Fruit fly (Drosophila melanogaster) whole organism, embryonic: Measurements from ENCODE around the gene Nab2.
A peak's percentile ranks its signal among the peaks of the same experiment; 100 is the strongest.

Experiments used
- ATbp ChIP-seq: fragments of 200-800 bp; sonication (Bioruptor generic); optimal IDR thresholded peaks from 2 replicates; lab custom pipeline; 2017; ENCODE audit warnings: missing biosample characterization, mild to moderate bottlenecking, missing genetic modification characterization, missing genetic modification reagents
- Ada2b ChIP-seq: fragments of 200-800 bp; sonication (Bioruptor generic); IDR thresholded peaks from 2 replicates; pipeline ENCODE4 v1.3.6; 2022; ENCODE audit warnings: missing biosample characterization, missing genetic modification characterization
- Aef1 ChIP-seq: fragments of 200-800 bp; sonication (Bioruptor generic); IDR thresholded peaks from 3 replicates; pipeline ENCODE4 v1.3.6; 2022; ENCODE audit warnings: missing biosample characterization, missing genetic modification characterization
- Antp ChIP-seq: fragments of 200-800 bp; sonication (Bioruptor generic); optimal IDR thresholded peaks from 3 replicates; lab custom pipeline; 2016; ENCODE audit warnings: missing biosample characterization, missing genetic modification characterization
- Awh ChIP-seq: fragments of 200-800 bp; sonication (Bioruptor generic); IDR thresholded peaks from 2 replicates; pipeline ENCODE4, ENCODE4 v1.3.6; 2022; ENCODE audit warnings: missing biosample characterization, missing genetic modification characterization
- Blimp-1 ChIP-seq: fragments of 200-800 bp; sonication (Bioruptor generic); optimal IDR thresholded peaks from 3 replicates; lab custom pipeline; 2018; ENCODE audit warnings: missing biosample characterization, missing genetic modification characterization, mild to moderate bottlenecking, moderate library complexity, missing genetic modification reagents
- CG1024 ChIP-seq: fragments of 200-800 bp; sonication (Bioruptor generic); IDR thresholded peaks from 2 replicates; pipeline ENCODE4 v1.3.6; 2022; ENCODE audit warnings: missing biosample characterization, missing genetic modification characterization
- CG10274 ChIP-seq: fragments of 200-800 bp; sonication (Bioruptor generic); optimal IDR thresholded peaks from 3 replicates; lab custom pipeline; 2017; ENCODE audit warnings: missing biosample characterization, mild to moderate bottlenecking, missing genetic modification characterization
- CG10654 ChIP-seq: fragments of 200-800 bp; sonication (Bioruptor generic); optimal IDR thresholded peaks from 2 replicates; lab custom pipeline; 2016; ENCODE audit warnings: missing biosample characterization, missing genetic modification characterization
- CG11093 ChIP-seq: fragments of 200-800 bp; sonication (Bioruptor generic); IDR thresholded peaks from 3 replicates; pipeline ENCODE4 v1.3.6; 2022; ENCODE audit warnings: missing biosample characterization, missing genetic modification characterization
- CG11560 ChIP-seq: fragments of 200-800 bp; sonication (Bioruptor generic); IDR thresholded peaks from 3 replicates; pipeline ENCODE4 v1.3.6; 2022; ENCODE audit warnings: missing biosample characterization, missing genetic modification characterization
- CG11696 ChIP-seq: fragments of 200-800 bp; sonication (Bioruptor generic); IDR thresholded peaks from 2 replicates; pipeline ENCODE4 v1.3.6; 2022; ENCODE audit warnings: missing biosample characterization, missing genetic modification characterization
- CG12071 ChIP-seq: fragments of 200-800 bp; sonication (Bioruptor generic); optimal IDR thresholded peaks from 3 replicates; lab custom pipeline; 2018; ENCODE audit warnings: missing biosample characterization, mild to moderate bottlenecking, missing genetic modification characterization
- CG15073 ChIP-seq: fragments of 200-800 bp; sonication (Bioruptor generic); optimal IDR thresholded peaks from 2 replicates; lab custom pipeline; 2016; ENCODE audit warnings: missing biosample characterization, missing genetic modification characterization
- CG15514 ChIP-seq: fragments of 200-800 bp; sonication (Bioruptor generic); optimal IDR thresholded peaks from 3 replicates; lab custom pipeline; 2017; ENCODE audit warnings: missing biosample characterization, missing genetic modification characterization, mild to moderate bottlenecking, moderate library complexity, missing genetic modification reagents
- CG16779 ChIP-seq: fragments of 200-800 bp; sonication (Bioruptor generic); IDR thresholded peaks from 2 replicates; pipeline ENCODE4 v1.3.6; 2022; ENCODE audit warnings: missing biosample characterization, missing genetic modification characterization
- CG2875 ChIP-seq: fragments of 200-800 bp; sonication (Bioruptor generic); optimal IDR thresholded peaks from 2 replicates; lab custom pipeline; 2017; ENCODE audit warnings: missing biosample characterization, mild to moderate bottlenecking, missing genetic modification characterization, missing genetic modification reagents
- CG31365 ChIP-seq: fragments of 200-800 bp; sonication (Bioruptor generic); optimal IDR thresholded peaks from 2 replicates; lab custom pipeline; 2018; ENCODE audit warnings: missing biosample characterization, mild to moderate bottlenecking, missing genetic modification characterization
- CG32532 ChIP-seq: fragments of 200-800 bp; sonication (Bioruptor generic); IDR thresholded peaks from 2 replicates; pipeline ENCODE4 v1.3.6; 2022; ENCODE audit warnings: missing biosample characterization, missing genetic modification characterization
- CG3407 ChIP-seq: fragments of 200-800 bp; sonication (Bioruptor generic); optimal IDR thresholded peaks from 2 replicates; lab custom pipeline; 2018; ENCODE audit warnings: missing biosample characterization, mild to moderate bottlenecking, missing genetic modification characterization
- CG4360 ChIP-seq: fragments of 200-800 bp; sonication (Bioruptor generic); IDR thresholded peaks from 2 replicates; pipeline ENCODE4 v1.3.6; 2022; ENCODE audit warnings: missing biosample characterization, missing genetic modification characterization
- CG43689 ChIP-seq: fragments of 200-800 bp; sonication (Bioruptor generic); IDR thresholded peaks from 2 replicates; pipeline ENCODE4 v1.3.6; 2022; ENCODE audit warnings: missing biosample characterization, missing genetic modification characterization
- CG4424 ChIP-seq: fragments of 200-800 bp; sonication (Bioruptor generic); optimal IDR thresholded peaks from 3 replicates; lab custom pipeline; 2016; ENCODE audit warnings: missing biosample characterization, missing genetic modification characterization
- CG4707 ChIP-seq: fragments of 200-800 bp; sonication (Bioruptor generic); optimal IDR thresholded peaks from 2 replicates; lab custom pipeline; 2018; ENCODE audit warnings: missing biosample characterization, mild to moderate bottlenecking, missing genetic modification characterization, moderate library complexity
- CG5953 ChIP-seq: fragments of 200-800 bp; sonication (Bioruptor generic); IDR thresholded peaks from 2 replicates; pipeline ENCODE4 v1.3.6; 2022; ENCODE audit warnings: missing biosample characterization, missing genetic modification characterization
- CG6254 ChIP-seq: fragments of 200-800 bp; sonication (Bioruptor generic); optimal IDR thresholded peaks from 3 replicates; lab custom pipeline; 2017; ENCODE audit warnings: mild to moderate bottlenecking, missing biosample characterization, missing genetic modification reagents, missing genetic modification characterization
- Drgx ChIP-seq: fragments of 200-800 bp; sonication (Bioruptor generic); IDR thresholded peaks from 2 replicates; pipeline ENCODE4 v1.3.6; 2022; ENCODE audit warnings: missing biosample characterization, missing genetic modification characterization
- HHEX ChIP-seq: fragments of 200-800 bp; sonication (Bioruptor generic); optimal IDR thresholded peaks from 3 replicates; lab custom pipeline; 2017; ENCODE audit warnings: missing biosample characterization, mild to moderate bottlenecking, missing genetic modification characterization, missing genetic modification reagents
- Hmr ChIP-seq: fragments of 200-800 bp; sonication (Bioruptor generic); optimal IDR thresholded peaks from 3 replicates; lab custom pipeline; 2017; ENCODE audit warnings: mild to moderate bottlenecking, missing biosample characterization, missing genetic modification reagents, missing genetic modification characterization
- Hsf ChIP-seq: fragments of 200-800 bp; sonication (Bioruptor generic); optimal IDR thresholded peaks from 3 replicates; lab custom pipeline; 2016; ENCODE audit warnings: missing biosample characterization, missing genetic modification characterization
- Mes4 ChIP-seq: fragments of 200-800 bp; sonication (Bioruptor generic); optimal IDR thresholded peaks from 2 replicates; lab custom pipeline; 2016; ENCODE audit warnings: missing biosample characterization, missing genetic modification characterization
- Nf-YA ChIP-seq: fragments of 200-800 bp; sonication (Bioruptor generic); IDR thresholded peaks from 2 replicates; pipeline ENCODE4 v1.3.6; 2022; ENCODE audit warnings: missing biosample characterization, missing genetic modification characterization
- Pdp1 ChIP-seq, 2 experiments: fragments of 200-800 bp; sonication (Bioruptor generic); optimal IDR thresholded peaks; 3 replicates each; lab custom pipeline; 2016; ENCODE audit warnings: missing biosample characterization in 2 of 2, missing genetic modification characterization in 2 of 2, mild to moderate bottlenecking in 1 of 2, moderate library complexity in 1 of 2
- Usf ChIP-seq: fragments of 200-800 bp; sonication (Bioruptor generic); optimal IDR thresholded peaks from 2 replicates; lab custom pipeline; 2017; ENCODE audit warnings: missing genotype, missing biosample characterization, missing genetic modification characterization
- Xrp1 ChIP-seq: fragments of 200-800 bp; sonication (Bioruptor generic); IDR thresholded peaks from 2 replicates; pipeline ENCODE4 v1.3.6; 2022; ENCODE audit warnings: missing biosample characterization, missing genetic modification characterization
- ac ChIP-seq: fragments of 200-800 bp; sonication (Bioruptor generic); optimal IDR thresholded peaks from 3 replicates; lab custom pipeline; 2017; ENCODE audit warnings: missing biosample characterization, mild to moderate bottlenecking, missing genetic modification characterization
- ash1 ChIP-seq: fragments of 200-800 bp; sonication (Bioruptor generic); optimal IDR thresholded peaks from 2 replicates; lab custom pipeline; 2018; ENCODE audit warnings: missing biosample characterization, mild to moderate bottlenecking, missing genetic modification characterization
- bsh ChIP-seq, 2 experiments: fragments of 200-800 bp; sonication (Bioruptor generic); optimal IDR thresholded peaks; 2 replicates each; lab custom pipeline; 2017 to 2018; ENCODE audit warnings: mild to moderate bottlenecking in 2 of 2, missing biosample characterization in 2 of 2, missing genetic modification characterization in 2 of 2, moderate library complexity in 1 of 2
- cas ChIP-seq: fragments of 200-800 bp; sonication (Bioruptor generic); IDR thresholded peaks from 2 replicates; pipeline ENCODE4 v1.3.6; 2022; ENCODE audit warnings: missing biosample characterization, missing genetic modification characterization
- chm ChIP-seq: fragments of 200-800 bp; sonication (Bioruptor generic); IDR thresholded peaks from 2 replicates; pipeline ENCODE4 v1.3.6; 2022; ENCODE audit warnings: missing biosample characterization, missing genetic modification characterization
- en ChIP-seq: fragments of 200-800 bp; sonication (Bioruptor generic); optimal IDR thresholded peaks from 2 replicates; lab custom pipeline; 2016; ENCODE audit warnings: missing biosample characterization, missing genetic modification characterization
- fd64A ChIP-seq: fragments of 200-800 bp; sonication (Bioruptor generic); optimal IDR thresholded peaks from 3 replicates; lab custom pipeline; 2018; ENCODE audit warnings: missing biosample characterization, mild to moderate bottlenecking, missing genetic modification characterization
- gsb-n ChIP-seq: fragments of 200-800 bp; sonication (Bioruptor generic); optimal IDR thresholded peaks from 3 replicates; lab custom pipeline; 2018; ENCODE audit warnings: missing biosample characterization, mild to moderate bottlenecking, missing genetic modification characterization
- sens ChIP-seq: fragments of 200-800 bp; sonication (Bioruptor generic); peaks from one replicate; lab custom pipeline; 2016; ENCODE audit warnings: missing biosample characterization, missing genetic modification characterization
- seq ChIP-seq: fragments of 200-800 bp; sonication (Bioruptor generic); IDR thresholded peaks from 2 replicates; pipeline ENCODE4 v1.3.6; 2022; ENCODE audit warnings: missing biosample characterization, missing genetic modification characterization
- sr ChIP-seq: fragments of 200-800 bp; sonication (Bioruptor generic); IDR thresholded peaks from 3 replicates; pipeline ENCODE4 v1.3.6; 2022; ENCODE audit warnings: missing biosample characterization, missing genetic modification characterization
- ssp ChIP-seq: fragments of 200-800 bp; sonication (Bioruptor generic); IDR thresholded peaks from 2 replicates; pipeline ENCODE4 v1.3.6; 2022; ENCODE audit warnings: missing biosample characterization, missing genetic modification characterization
- unpg ChIP-seq: fragments of 200-800 bp; sonication (Bioruptor generic); optimal IDR thresholded peaks from 3 replicates; lab custom pipeline; 2018; ENCODE audit warnings: missing biosample characterization, mild to moderate bottlenecking, missing genetic modification characterization, moderate library complexity
- vvl ChIP-seq: fragments of 200-800 bp; sonication (Bioruptor generic); IDR thresholded peaks from 2 replicates; pipeline ENCODE4 v1.3.6; 2022; ENCODE audit warnings: missing biosample characterization, missing genetic modification characterization
- zen ChIP-seq: fragments of 200-800 bp; sonication (Bioruptor generic); optimal IDR thresholded peaks from 3 replicates; lab custom pipeline; 2018; ENCODE audit warnings: missing biosample characterization, mild to moderate bottlenecking, missing genetic modification characterization, moderate library complexity

Gene Nab2

dm6 chr3R:24303060-24303459 lies 15.2 kb downstream of the Nab2 start (continued):
- TF ChIP-seq vvl = peak; percentile 30; the same call in 1 of the 2 replicates
- no peak for TF ChIP-seq Awh (GFP tag; lab: Robert Waterston, UW)
- peak; percentile 45 for TF ChIP-seq Ada2b

dm6 chr3R:24301520-24301919 lies 16.7 kb downstream of the Nab2 start:
- TF ChIP-seq ssp (GFP tag; lab: Robert Waterston, UW) (no peak), ac (GFP tag; lab: Kevin White, UChicago) (no peak), CG5953 (0 out of 2 replicates have a peak, but pooled peaks have one; percentile 45), Usf (GFP tag; lab: Kevin White, UChicago) (no peak), sr (no peak), Pdp1 (GFP tag; optimal IDR thresholded peaks at IDR 0.05; lab: Kevin White, UChicago) (no peak), CG16779 (GFP tag; lab: Robert Waterston, UW) (no peak), Aef1 (GFP tag; lab: Robert Waterston, UW) (no peak), CG6254 (GFP tag; lab: Kevin White, UChicago) (peak; percentile 27), gsb-n (tag; lab: Kevin White, UChicago) (peak; percentile 8), CG11560 (tag; lab: Robert Waterston, UW) (no peak), CG4707 (GFP tag; lab: Kevin White, UChicago) (peak; percentile 30), cas (GFP tag; lab: Robert Waterston, UW) (no peak), HHEX (GFP tag; lab: Kevin White, UChicago) (peak; percentile 36), CG11093 (GFP tag; lab: Robert Waterston, UW) (no peak), CG10274 (no peak), CG3407 (GFP tag; lab: Kevin White, UChicago) (peak; percentile 30), CG32532 (no peak), CG2875 (GFP tag; lab: Kevin White, UChicago) (peak; percentile 54), CG31365 (tag; lab: Kevin White, UChicago) (no peak), CG11696 (GFP tag; lab: Robert Waterston, UW) (peak; percentile 66), fd64A (GFP tag; lab: Kevin White, UChicago) (peak; percentile 27), bsh (GFP tag; optimal IDR thresholded peaks at IDR 0.05; lab: Kevin White, UChicago) (peak in 1 of 2 experiments; percentile 43), CG4424 (GFP tag; lab: Kevin White, UChicago) (peak; percentile 2), sens (GFP tag; lab: Kevin White, UChicago) (peak; percentile 87), CG12071 (GFP tag; lab: Kevin White, UChicago) (peak; percentile 29), zen (tag; lab: Kevin White, UChicago) (no peak), CG15073 (GFP tag; lab: Kevin White, UChicago) (no peak), CG1024 (peak; percentile 36; the same call in 1 of the 2 replicates), ash1 (GFP tag; lab: Kevin White, UChicago) (no peak), seq (peak; percentile 25; the same call in 1 of the 2 replicates), Hmr (GFP tag; lab: Kevin White, UChicago) (no peak), Awh (GFP tag; lab: Robert Waterston, UW) (peak; percentile 67; the same call in 1 of the 2 replicates), chm (GFP tag; lab: Robert Waterston, UW) (no peak), Antp (GFP tag; lab: Kevin White, UChicago) (no peak), en (GFP tag; lab: Kevin White, UChicago) (no peak), Nf-YA (0 out of 2 replicates have a peak, but pooled peaks have one; percentile 22), CG43689 (GFP tag; lab: Robert Waterston, UW) (no peak), CG15514 (GFP tag; lab: Kevin White, UChicago) (no peak), Xrp1 (GFP tag; lab: Robert Waterston, UW) (peak; percentile 45), Hsf (GFP tag; lab: Kevin White, UChicago) (no peak), CG4360 (GFP tag; lab: Robert Waterston, UW) (0 out of 2 replicates have a peak, but pooled peaks have one; percentile 30), ATbp (GFP tag; lab: Kevin White, UChicago) (peak; percentile 72), Drgx (GFP tag; lab: Robert Waterston, UW) (peak; percentile 46; the same call in 1 of the 2 replicates), CG10654 (peak; percentile 0), Mes4 (no peak), Blimp-1 (GFP tag; lab: Kevin White, UChicago) (peak; percentile 38), unpg (GFP tag; lab: Kevin White, UChicago) (peak; percentile 5)
